Fruit fly (Drosophila melanogaster): ENCODE measurements around the gene CG5412.

The CG5412 gene

DNA sequence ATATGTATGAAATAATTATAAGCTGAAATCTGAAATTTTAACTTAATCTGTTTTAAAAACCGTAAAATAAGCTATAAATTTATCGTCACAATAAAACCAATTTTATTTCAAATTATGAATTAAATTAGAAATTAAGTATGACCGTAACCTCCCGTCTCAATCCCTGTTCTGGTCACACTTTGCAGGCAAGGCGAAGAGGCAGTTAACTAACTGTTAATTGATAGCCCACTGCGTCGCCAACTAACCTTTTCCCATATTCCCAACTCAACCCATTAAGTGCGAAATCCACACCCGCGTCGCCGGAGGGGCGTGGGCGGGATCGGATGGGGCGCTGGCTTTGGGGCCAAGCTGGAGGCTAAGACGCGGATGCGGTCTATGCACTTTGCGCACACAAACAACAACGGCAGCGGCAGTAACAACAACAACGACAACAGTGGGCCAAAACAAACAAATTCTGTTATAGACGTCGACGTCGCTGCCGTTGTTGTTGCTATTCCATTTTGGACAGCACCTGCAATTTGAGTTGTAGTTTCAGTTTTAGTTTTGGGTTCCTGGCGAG, 16.1 kb upstream of the CG5412 start, which contains the start of gene CG5191:
CG5191 (plus strand) TSS at position 198 of the 559 bp plus-strand sequence.
- TF ChIP-seq cic (GFP tag; optimal IDR thresholded peaks at IDR 0.05): no peak
- TF ChIP-seq CG12768 (GFP tag; optimal IDR thresholded peaks at IDR 0.05): peak; percentile 19
- TF ChIP-seq tj (GFP tag; optimal IDR thresholded peaks at IDR 0.05): no peak
- no peak for TF ChIP-seq CG33017 (tag; optimal IDR thresholded peaks at IDR 0.05)
- peak; percentile 18 for TF ChIP-seq CG11617 (GFP tag; optimal IDR thresholded peaks at IDR 0.05)
- TF ChIP-seq ovo (GFP tag; optimal IDR thresholded peaks at IDR 0.05): peak; percentile 59
- no peak for TF ChIP-seq CG14711 (tag; optimal IDR thresholded peaks at IDR 0.05)

DNA sequence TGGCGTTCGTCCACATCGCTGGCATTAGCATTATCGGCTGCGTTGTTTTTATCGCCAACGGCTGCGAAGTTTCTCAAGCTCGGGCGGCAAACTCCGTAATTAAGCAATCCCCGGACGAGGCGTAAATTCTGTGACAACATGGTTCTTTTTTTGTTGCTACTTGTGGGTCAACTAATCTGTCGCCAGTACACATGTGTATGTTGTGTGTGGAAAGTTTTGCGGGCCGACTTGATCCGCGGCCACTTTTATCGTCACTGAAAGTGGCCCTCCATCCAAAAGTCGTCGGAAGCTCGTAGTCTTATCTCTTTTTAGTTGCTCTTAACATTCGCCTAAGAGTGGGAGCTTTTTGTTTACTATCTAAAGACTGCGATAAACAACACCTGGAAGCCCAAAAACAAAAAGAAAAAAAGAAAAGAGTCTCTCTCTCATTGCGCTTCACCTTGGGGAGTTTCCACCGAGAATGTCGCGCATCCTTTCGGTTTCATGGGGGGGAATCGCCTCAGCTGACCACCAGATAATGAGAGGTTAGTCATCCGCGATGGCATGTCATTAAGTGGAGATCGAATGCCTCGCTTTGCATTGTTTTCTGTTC, 12.9 kb upstream of the CG5412 start, which contains the start of gene CG10877:
CG10877 (minus strand) TSS at position 238 of the 592 bp plus-strand sequence.
- TF ChIP-seq CG14711 (tag; optimal IDR thresholded peaks at IDR 0.05) (no peak), CG12768 (GFP tag; optimal IDR thresholded peaks at IDR 0.05) (peak; percentile 36), Mnt (GFP tag; optimal IDR thresholded peaks at IDR 0.05) (peak; percentile 33)

DNA sequence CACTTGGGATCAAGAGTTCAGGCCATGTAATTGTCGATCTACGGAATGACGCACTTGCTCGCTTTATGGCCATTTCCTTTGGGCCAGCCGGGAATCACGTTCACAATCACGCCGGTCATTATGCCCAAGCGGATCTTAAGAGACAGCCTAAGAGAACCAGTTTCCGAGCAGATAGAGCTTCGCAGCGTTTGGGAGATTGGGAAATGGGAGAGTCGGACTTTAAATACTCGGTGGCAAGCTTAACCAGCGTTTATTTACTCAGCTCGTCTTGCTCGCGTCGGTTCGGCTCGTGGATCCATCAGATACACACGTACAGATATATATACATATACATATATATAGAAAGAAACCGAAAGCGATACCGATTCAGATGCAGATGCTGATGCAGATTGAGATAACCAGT, 11.3 kb upstream of the CG5412 start:
- TF ChIP-seq CG5204 (GFP tag; optimal IDR thresholded peaks at IDR 0.05) (no peak), ovo (GFP tag; optimal IDR thresholded peaks at IDR 0.05) (no peak), CG7045 (GFP tag; optimal IDR thresholded peaks at IDR 0.05) (no peak), tj (GFP tag; optimal IDR thresholded peaks at IDR 0.05) (peak; percentile 42), CG11617 (GFP tag; optimal IDR thresholded peaks at IDR 0.05) (no peak), bab1 (GFP tag; optimal IDR thresholded peaks at IDR 0.05) (no peak), CG1620 (GFP tag; optimal IDR thresholded peaks at IDR 0.05) (no peak), Clk (GFP tag; optimal IDR thresholded peaks at IDR 0.05) (no peak), Hr96 (GFP tag; optimal IDR thresholded peaks at IDR 0.05) (no peak)

DNA sequence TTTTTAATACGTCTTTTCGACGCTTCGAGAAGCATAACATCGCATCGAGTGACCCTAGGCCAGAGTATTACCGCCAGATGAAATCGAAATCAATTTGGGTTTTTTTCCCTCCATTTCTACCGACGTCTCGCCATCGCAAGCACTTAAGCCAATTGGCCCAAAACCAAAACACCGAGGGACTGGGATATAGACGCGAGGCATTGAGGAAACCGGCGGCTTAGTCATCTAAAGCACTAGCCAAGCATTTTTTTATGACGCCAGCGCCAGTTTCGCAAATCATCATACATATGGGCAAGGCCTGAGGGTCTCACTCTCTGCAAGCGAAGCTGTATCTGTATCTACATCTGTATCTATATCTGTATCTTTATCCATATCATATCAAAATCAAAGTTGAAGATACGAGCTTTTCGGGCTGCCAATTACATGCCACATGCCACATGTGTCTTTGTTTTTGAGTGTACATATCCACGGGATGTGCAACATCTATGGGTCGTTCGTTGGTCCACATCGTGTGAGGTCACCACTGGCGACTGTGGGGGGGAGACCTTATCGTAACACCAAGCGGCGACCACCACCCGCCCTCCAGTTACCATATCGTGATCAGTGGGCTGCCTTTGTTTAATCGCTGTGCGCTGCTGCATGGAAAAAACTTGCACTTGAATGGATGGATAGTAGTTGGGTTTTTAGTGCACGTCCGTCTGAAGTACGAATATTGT, 9.2 kb upstream of the CG5412 start:
- TF ChIP-seq cic (GFP tag; optimal IDR thresholded peaks at IDR 0.05) (no peak), toe (GFP tag; optimal IDR thresholded peaks at IDR 0.05) (no peak), CG33017 (tag; optimal IDR thresholded peaks at IDR 0.05) (no peak), Clk (GFP tag; optimal IDR thresholded peaks at IDR 0.05) (no peak), CG1620 (GFP tag; optimal IDR thresholded peaks at IDR 0.05) (no peak), CG5204 (GFP tag; optimal IDR thresholded peaks at IDR 0.05) (no peak), Mnt (GFP tag; optimal IDR thresholded peaks at IDR 0.05) (no peak), tj (GFP tag; optimal IDR thresholded peaks at IDR 0.05) (no peak), Crg-1 (GFP tag; optimal IDR thresholded peaks at IDR 0.05) (no peak), cnc (optimal IDR thresholded peaks at IDR 0.05) (no peak), CG12768 (GFP tag; optimal IDR thresholded peaks at IDR 0.05) (no peak), pad (GFP tag; optimal IDR thresholded peaks at IDR 0.05) (no peak), bab1 (GFP tag; optimal IDR thresholded peaks at IDR 0.05) (no peak), CG7101 (tag; optimal IDR thresholded peaks at IDR 0.05) (no peak), kay (GFP tag; ENCODE audit: borderline replicate concordance) (no peak)

DNA sequence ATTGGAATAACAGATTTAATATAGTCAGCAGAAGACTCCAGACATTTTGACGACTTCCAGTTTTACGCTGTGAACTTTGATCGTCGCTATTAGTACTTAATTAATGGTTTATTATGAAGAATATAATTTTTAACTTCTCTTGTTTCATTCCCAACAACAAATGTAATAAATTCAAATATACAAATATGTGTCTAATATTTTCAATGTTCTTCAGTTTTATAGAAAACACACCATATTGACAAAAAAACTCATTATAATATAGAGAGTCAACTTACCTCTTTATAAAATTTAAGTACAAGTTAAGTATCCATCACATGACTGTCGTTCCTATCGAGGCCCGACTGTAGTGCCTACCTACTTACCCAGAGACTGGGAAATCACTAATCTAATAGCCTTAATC, 3.5 kb upstream of the CG5412 start:
- TF ChIP-seq CG33017 (tag; optimal IDR thresholded peaks at IDR 0.05) (no peak), cnc (optimal IDR thresholded peaks at IDR 0.05) (no peak), tj (GFP tag; optimal IDR thresholded peaks at IDR 0.05) (no peak), CG11617 (GFP tag; optimal IDR thresholded peaks at IDR 0.05) (no peak), ovo (GFP tag; optimal IDR thresholded peaks at IDR 0.05) (no peak), Mnt (GFP tag; optimal IDR thresholded peaks at IDR 0.05) (no peak), Crg-1 (GFP tag; optimal IDR thresholded peaks at IDR 0.05) (no peak), CG7045 (GFP tag; optimal IDR thresholded peaks at IDR 0.05) (no peak), pad (GFP tag; optimal IDR thresholded peaks at IDR 0.05) (no peak), CG14711 (tag; optimal IDR thresholded peaks at IDR 0.05) (no peak), bab1 (GFP tag; optimal IDR thresholded peaks at IDR 0.05) (no peak), Hr96 (GFP tag; optimal IDR thresholded peaks at IDR 0.05) (no peak), toe (GFP tag; optimal IDR thresholded peaks at IDR 0.05) (no peak), CG7101 (tag; optimal IDR thresholded peaks at IDR 0.05) (no peak), kay (GFP tag; ENCODE audit: borderline replicate concordance) (no peak), CG12768 (GFP tag; optimal IDR thresholded peaks at IDR 0.05) (no peak), cic (GFP tag; optimal IDR thresholded peaks at IDR 0.05) (no peak), CG1620 (GFP tag; optimal IDR thresholded peaks at IDR 0.05) (no peak), Clk (GFP tag; optimal IDR thresholded peaks at IDR 0.05) (no peak), CG5204 (GFP tag; optimal IDR thresholded peaks at IDR 0.05) (no peak)

DNA sequence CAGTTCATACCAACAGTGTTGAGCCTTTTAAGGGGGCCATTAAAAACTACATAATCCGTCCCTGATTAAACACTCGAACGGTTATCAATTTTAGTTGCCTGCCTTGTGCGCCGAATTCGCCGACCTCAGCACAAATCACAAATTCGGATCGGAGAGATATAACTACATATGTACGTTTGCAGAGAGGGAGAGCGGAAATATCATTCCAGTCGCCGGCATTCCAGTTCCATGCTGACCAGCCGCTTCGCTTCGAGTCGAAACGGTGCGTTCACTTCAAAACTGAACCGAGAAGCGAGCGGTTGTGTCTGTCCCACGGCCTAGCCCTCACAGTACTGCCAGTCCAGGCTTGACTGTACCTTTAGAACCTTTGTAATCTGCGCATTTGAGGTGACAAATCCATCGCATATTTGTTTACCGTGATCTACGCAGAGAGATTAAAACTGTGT, 2.3 kb upstream of the CG5412 start:
- no peak for TF ChIP-seq kay (GFP tag; ENCODE audit: borderline replicate concordance)
- TF ChIP-seq cic (GFP tag; optimal IDR thresholded peaks at IDR 0.05): peak; percentile 28
- TF ChIP-seq bab1 (GFP tag; optimal IDR thresholded peaks at IDR 0.05): peak; percentile 51
- peak; percentile 95 for TF ChIP-seq tj (GFP tag; optimal IDR thresholded peaks at IDR 0.05)
- TF ChIP-seq cnc (optimal IDR thresholded peaks at IDR 0.05): no peak
- peak; percentile 84 for TF ChIP-seq Mnt (GFP tag; optimal IDR thresholded peaks at IDR 0.05)
- no peak for TF ChIP-seq CG14711 (tag; optimal IDR thresholded peaks at IDR 0.05)
- TF ChIP-seq CG11617 (GFP tag; optimal IDR thresholded peaks at IDR 0.05): peak; percentile 13
- no peak for TF ChIP-seq CG7045 (GFP tag; optimal IDR thresholded peaks at IDR 0.05)
- peak; percentile 69 for TF ChIP-seq CG12768 (GFP tag; optimal IDR thresholded peaks at IDR 0.05)
- TF ChIP-seq Clk (GFP tag; optimal IDR thresholded peaks at IDR 0.05): no peak
- TF ChIP-seq pad (GFP tag; optimal IDR thresholded peaks at IDR 0.05): peak; percentile 68
- peak; percentile 24 for TF ChIP-seq CG33017 (tag; optimal IDR thresholded peaks at IDR 0.05)
- peak; percentile 6 for TF ChIP-seq ovo (GFP tag; optimal IDR thresholded peaks at IDR 0.05)
- no peak for TF ChIP-seq CG5204 (GFP tag; optimal IDR thresholded peaks at IDR 0.05)
- TF ChIP-seq Crg-1 (GFP tag; optimal IDR thresholded peaks at IDR 0.05): peak; percentile 35
- peak; percentile 1 for TF ChIP-seq CG1620 (GFP tag; optimal IDR thresholded peaks at IDR 0.05)
